Fruit fly (Drosophila melanogaster): ENCODE measurements around the gene C1GalTA.

The C1GalTA gene

dm6 chr2L:8947989-8948388 lies 3.0 kb downstream of the C1GalTA start (continued):
- TF ChIP-seq lola (GFP tag; optimal IDR thresholded peaks at IDR 0.05): no peak
- no peak for TF ChIP-seq CG2199 (GFP tag; IDR thresholded peaks at IDR 0.05)
- no peak for TF ChIP-seq ro (GFP tag; IDR thresholded peaks at IDR 0.05)
- peak; percentile 54 for TF ChIP-seq CG13296 (GFP tag; optimal IDR thresholded peaks at IDR 0.05)
- peak; percentile 35 for TF ChIP-seq mirr (GFP tag; optimal IDR thresholded peaks at IDR 0.05)
- no peak for TF ChIP-seq CG4282 (GFP tag; optimal IDR thresholded peaks at IDR 0.05)
- no peak for TF ChIP-seq az2 (GFP tag; optimal IDR thresholded peaks at IDR 0.05)
- TF ChIP-seq PHDP (tag; optimal IDR thresholded peaks at IDR 0.05): peak; percentile 3
- TF ChIP-seq exex (tag; optimal IDR thresholded peaks at IDR 0.05): peak; percentile 50
- no peak for TF ChIP-seq GATAe (GFP tag; conservative IDR thresholded peaks at IDR 0.05)
- TF ChIP-seq CG9797 (GFP tag; optimal IDR thresholded peaks at IDR 0.05): no peak
- TF ChIP-seq H15 (GFP tag; IDR thresholded peaks at IDR 0.05): no peak
- TF ChIP-seq CG8944 (GFP tag; optimal IDR thresholded peaks at IDR 0.05): no peak
- no peak for TF ChIP-seq row (GFP tag; IDR thresholded peaks at IDR 0.05)
- TF ChIP-seq dmrt99B (tag; optimal IDR thresholded peaks at IDR 0.05): no peak
- no peak for TF ChIP-seq CG12071 (GFP tag; optimal IDR thresholded peaks at IDR 0.05)
- TF ChIP-seq hbn (GFP tag; IDR thresholded peaks at IDR 0.05; ENCODE audit: partially characterized antibody): no peak
- peak; percentile 25 for TF ChIP-seq Nf-YC (tag; optimal IDR thresholded peaks at IDR 0.05)
- no peak for TF ChIP-seq bab2 (GFP tag; optimal IDR thresholded peaks at IDR 0.05)
- TF ChIP-seq CG31224 (GFP tag; IDR thresholded peaks at IDR 0.05): no peak
- TF ChIP-seq CG15269 (tag; optimal IDR thresholded peaks at IDR 0.05): peak; percentile 5
- TF ChIP-seq Pdp1 (GFP tag; optimal IDR thresholded peaks at IDR 0.05): peak in 1 of 2 experiments; percentile 88

- TF ChIP-seq Fer1 (GFP tag; optimal IDR thresholded peaks at IDR 0.05) (peak; percentile 9), Eip74EF (GFP tag; optimal IDR thresholded peaks at IDR 0.05) (no peak), mirr (GFP tag; optimal IDR thresholded peaks at IDR 0.05) (peak; percentile 83), Pdp1 (GFP tag; optimal IDR thresholded peaks at IDR 0.05) (peak in 1 of 2 experiments; percentile 8), eve (GFP tag; optimal IDR thresholded peaks at IDR 0.05) (peak in 1 of 2 experiments; percentile 4), CG15479 (GFP tag; optimal IDR thresholded peaks at IDR 0.05) (peak; percentile 33), ato (GFP tag; IDR thresholded peaks at IDR 0.05; ENCODE audit: partially characterized antibody) (no peak), tap (tag; optimal IDR thresholded peaks at IDR 0.05) (no peak), her (GFP tag; optimal IDR thresholded peaks at IDR 0.05) (no peak), sd (tag; optimal IDR thresholded peaks at IDR 0.05) (peak; percentile 21), exex (tag; optimal IDR thresholded peaks at IDR 0.05) (peak; percentile 94), CG34376 (GFP tag; optimal IDR thresholded peaks at IDR 0.05) (peak; percentile 59), grau (tag; optimal IDR thresholded peaks at IDR 0.05) (peak; percentile 63), Med (GFP tag) (peak; percentile 16), az2 (GFP tag; optimal IDR thresholded peaks at IDR 0.05) (no peak)
Observed at dm6 chr2L:8946718-8947316, 4.2 kb downstream of the C1GalTA start, which contains the start of gene CG46397. CG46397 (plus strand) TSS chr2L:8947266.

dm6 chr2L:8943110-8943509 lies 7.9 kb downstream of the C1GalTA start, which contains the start of gene CG9515:
CG9515 (minus strand) TSS chr2L:8943257.
- TF ChIP-seq CG3065 (GFP tag; optimal IDR thresholded peaks at IDR 0.05) (no peak), CG6765 (GFP tag; optimal IDR thresholded peaks at IDR 0.05) (no peak), ro (GFP tag; IDR thresholded peaks at IDR 0.05) (no peak), grau (tag; optimal IDR thresholded peaks at IDR 0.05) (peak; percentile 21), Xbp1 (GFP tag; optimal IDR thresholded peaks at IDR 0.05) (no peak), hkb (optimal IDR thresholded peaks at IDR 0.05) (no peak), hkb (GFP tag; IDR thresholded peaks at IDR 0.05) (no peak), CG2116 (GFP tag; optimal IDR thresholded peaks at IDR 0.05) (peak; percentile 81), dan (GFP tag; IDR thresholded peaks at IDR 0.05) (no peak), CG8924 (tag; optimal IDR thresholded peaks at IDR 0.05) (no peak), NC2α (GFP tag; optimal IDR thresholded peaks at IDR 0.05) (no peak), Dad (GFP tag; optimal IDR thresholded peaks at IDR 0.05) (no peak), z (GFP tag; IDR thresholded peaks at IDR 0.05) (no peak), CG9797 (GFP tag; optimal IDR thresholded peaks at IDR 0.05) (no peak), sr (GFP tag; IDR thresholded peaks at IDR 0.05) (no peak), CG17361 (GFP tag; IDR thresholded peaks at IDR 0.05) (no peak), Elba2 (GFP tag; optimal IDR thresholded peaks at IDR 0.05) (peak; percentile 83), Dll (GFP tag; IDR thresholded peaks at IDR 0.05; ENCODE audit: partially characterized antibody) (peak; percentile 86)

Measured in whole organism, embryonic.